Fruit fly (Drosophila melanogaster) whole organism, prepupa: Measurements from ENCODE around the gene Ubi-p63E.

Experiments
- CG11902 ChIP-seq: fragments of 200-800 bp; sonication (Bioruptor generic); optimal IDR thresholded peaks from 3 replicates; lab custom pipeline; 2016; ENCODE audit warnings: missing biosample characterization, missing genetic modification characterization
- CG16779 ChIP-seq: fragments of 200-800 bp; sonication (Bioruptor generic); optimal IDR thresholded peaks from 3 replicates; lab custom pipeline; 2017; ENCODE audit warnings: missing biosample characterization, mild to moderate bottlenecking, missing genetic modification characterization
- Eip78C ChIP-seq: fragments of 200-800 bp; sonication (Bioruptor generic); peaks from one replicate; lab custom pipeline; 2016; ENCODE audit warnings: missing biosample characterization, missing genetic modification characterization
- Ets96B ChIP-seq: fragments of 200-800 bp; optimal IDR thresholded peaks from 2 replicates; lab custom pipeline; 2019; ENCODE audit warnings: missing biosample characterization, mild to moderate bottlenecking, missing genetic modification characterization, moderate library complexity
- Lpt ChIP-seq: fragments of 200-800 bp; sonication (Bioruptor generic); optimal IDR thresholded peaks from 3 replicates; lab custom pipeline; 2016; ENCODE audit warnings: missing biosample characterization, missing genetic modification characterization
- Smox ChIP-seq: fragments of 200-800 bp; sonication (Bioruptor generic); optimal IDR thresholded peaks from 3 replicates; lab custom pipeline; 2016; ENCODE audit warnings: missing biosample characterization, missing genetic modification characterization
- eg ChIP-seq: fragments of 200-800 bp; sonication (Bioruptor generic); IDR thresholded peaks from 3 replicates; pipeline ENCODE4 v1.3.6; 2022; ENCODE audit warnings: missing biosample characterization, missing genetic modification characterization
- fd59A ChIP-seq: fragments of 200-800 bp; sonication (Bioruptor generic); optimal IDR thresholded peaks from 2 replicates; lab custom pipeline; 2017; ENCODE audit warnings: missing biosample characterization, mild to moderate bottlenecking, missing genetic modification characterization, missing genetic modification reagents
- salr ChIP-seq, 2 experiments: fragments of 200-800 bp; sonication (Bioruptor generic); optimal IDR thresholded peaks; 3 replicates each; lab custom pipeline; 2016 to 2018; ENCODE audit warnings: missing biosample characterization in 2 of 2, missing genetic modification characterization in 2 of 2, mild to moderate bottlenecking in 1 of 2

DNA sequence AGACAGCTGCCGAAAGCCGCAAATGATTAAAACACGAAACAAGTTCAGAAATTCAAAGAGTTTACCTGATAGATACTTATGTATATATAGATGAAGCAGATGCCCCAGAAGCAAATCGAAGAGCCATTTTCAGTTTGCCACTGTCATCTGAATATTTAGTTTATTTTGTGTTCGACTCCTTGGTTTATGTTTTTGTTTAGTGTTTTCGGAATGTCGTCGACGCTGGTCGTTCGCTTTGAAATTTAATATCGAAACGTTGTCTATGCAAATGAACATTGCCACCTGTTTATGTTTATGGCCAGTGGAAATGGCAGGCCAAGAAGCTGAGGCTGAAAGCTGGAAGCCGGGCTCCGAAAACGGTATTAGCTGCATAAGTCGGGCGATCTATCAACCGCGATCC lies 51.9 kb downstream of the Ubi-p63E start:
- no peak for TF ChIP-seq Smox (GFP tag; lab: Kevin White, UChicago)
- TF ChIP-seq CG11902 (GFP tag; lab: Kevin White, UChicago): no peak
- no peak for TF ChIP-seq eg (GFP tag; lab: Robert Waterston, UW)
- no peak for TF ChIP-seq Eip78C (GFP tag; lab: Kevin White, UChicago)
- TF ChIP-seq CG16779 (tag; lab: Kevin White, UChicago): no peak
- TF ChIP-seq salr (GFP tag; optimal IDR thresholded peaks at IDR 0.05; lab: Kevin White, UChicago): no peak
- TF ChIP-seq fd59A (GFP tag; lab: Kevin White, UChicago): no peak
- no peak for TF ChIP-seq Ets96B (tag; lab: Kevin White, UChicago)
- no peak for TF ChIP-seq Lpt (GFP tag; lab: Kevin White, UChicago)
